Fruit fly (Drosophila melanogaster) whole organism, adult: ENCODE measurements around the gene Muc26B.

Experiments used
- Hr96 ChIP-seq: fragments of 200-800 bp; sonication (Bioruptor generic); optimal IDR thresholded peaks from 2 replicates; lab custom pipeline; 2016; ENCODE audit warnings: missing biosample characterization, missing genetic modification characterization
- Mnt ChIP-seq: fragments of 200-800 bp; sonication (Bioruptor generic); optimal IDR thresholded peaks from 2 replicates; lab custom pipeline; 2016; ENCODE audit warnings: missing biosample characterization, mild to moderate bottlenecking, missing genetic modification characterization
- cnc ChIP-seq, 2 experiments: fragments of >200 bp; optimal IDR thresholded peaks; 2 replicates each; lab custom pipeline; 2017
- kay ChIP-seq: fragments of 200-800 bp; sonication (Bioruptor generic); peaks from one replicate; lab custom pipeline; 2016; ENCODE audit warnings: missing biosample characterization, missing genetic modification characterization, borderline replicate concordance
- tj ChIP-seq: fragments of 200-800 bp; sonication (Bioruptor generic); optimal IDR thresholded peaks from 3 replicates; lab custom pipeline; 2017; ENCODE audit warnings: missing biosample characterization, mild to moderate bottlenecking, missing genetic modification characterization, moderate library complexity

DNA sequence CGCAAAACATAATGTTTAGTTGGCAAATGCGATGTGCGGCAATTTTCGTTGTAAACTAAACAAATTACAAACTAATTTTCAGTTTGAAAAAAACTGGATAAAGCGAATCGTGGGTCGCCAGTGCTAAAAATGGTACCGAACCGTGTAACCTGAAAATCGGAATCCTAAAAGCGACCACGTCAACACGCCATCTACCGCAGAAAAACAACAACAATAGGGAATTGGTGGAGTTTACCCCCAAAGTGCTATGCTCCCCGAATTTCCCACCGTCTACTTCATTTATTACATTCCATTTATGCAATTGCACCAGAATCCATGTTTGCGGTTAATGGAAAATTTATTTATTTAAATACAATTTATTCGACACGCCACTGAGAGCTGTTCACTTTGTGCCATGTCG, 21.2 kb downstream of the Muc26B start:
- TF ChIP-seq cnc (optimal IDR thresholded peaks at IDR 0.05; lab: Kevin White, UChicago): no peak
- no peak for TF ChIP-seq kay (GFP tag; lab: Kevin White, UChicago)
- no peak for TF ChIP-seq Hr96 (GFP tag; lab: Kevin White, UChicago)
- no peak for TF ChIP-seq Mnt (GFP tag; lab: Kevin White, UChicago)
- no peak for TF ChIP-seq tj (GFP tag; lab: Kevin White, UChicago)
